Fruit fly (Drosophila melanogaster) whole organism, embryonic: ENCODE data around the gene Pkg21D.

Experiments used
- ATbp ChIP-seq: fragments of 200-800 bp; sonication (Bioruptor generic); optimal IDR thresholded peaks from 2 replicates; lab custom pipeline; 2017; ENCODE audit warnings: missing biosample characterization, mild to moderate bottlenecking, missing genetic modification characterization, missing genetic modification reagents
- Atf-2 ChIP-seq: fragments of 200-800 bp; sonication (Bioruptor generic); optimal IDR thresholded peaks from 2 replicates; lab custom pipeline; 2016; ENCODE audit warnings: missing biosample characterization, missing genetic modification characterization
- B-H2 ChIP-seq: fragments of 200-800 bp; sonication (Bioruptor generic); optimal IDR thresholded peaks from 2 replicates; lab custom pipeline; 2018; ENCODE audit warnings: missing biosample characterization, mild to moderate bottlenecking, missing genetic modification characterization
- CG10267 ChIP-seq: fragments of 200-800 bp; sonication (Bioruptor generic); optimal IDR thresholded peaks from 2 replicates; lab custom pipeline; 2018; ENCODE audit warnings: missing biosample characterization, mild to moderate bottlenecking, missing genetic modification characterization, moderate library complexity
- CG10565 ChIP-seq: fragments of 200-800 bp; sonication (Bioruptor generic); optimal IDR thresholded peaks from 3 replicates; lab custom pipeline; 2016; ENCODE audit warnings: missing biosample characterization, mild to moderate bottlenecking, missing genetic modification characterization
- CG11398 ChIP-seq: fragments of 200-800 bp; sonication (Bioruptor generic); optimal IDR thresholded peaks from 2 replicates; lab custom pipeline; 2016; ENCODE audit warnings: missing biosample characterization, missing genetic modification characterization
- CG12391 ChIP-seq: fragments of 200-800 bp; sonication (Bioruptor generic); optimal IDR thresholded peaks from 3 replicates; lab custom pipeline; 2018; ENCODE audit warnings: missing biosample characterization, mild to moderate bottlenecking, missing genetic modification characterization, moderate library complexity
- CG13775 ChIP-seq: fragments of 200-800 bp; sonication (Bioruptor generic); optimal IDR thresholded peaks from 3 replicates; lab custom pipeline; 2017; ENCODE audit warnings: missing biosample characterization, mild to moderate bottlenecking, missing genetic modification characterization
- CG15269 ChIP-seq: fragments of 200-800 bp; sonication (Bioruptor generic); optimal IDR thresholded peaks from 2 replicates; lab custom pipeline; 2018; ENCODE audit warnings: missing biosample characterization, mild to moderate bottlenecking, missing genetic modification characterization, moderate library complexity
- CG1602 ChIP-seq: fragments of 200-800 bp; sonication (Bioruptor generic); optimal IDR thresholded peaks from 3 replicates; lab custom pipeline; 2016; ENCODE audit warnings: missing biosample characterization, missing genetic modification characterization
- CG16863 ChIP-seq: fragments of 200-800 bp; sonication (Bioruptor generic); optimal IDR thresholded peaks from 3 replicates; lab custom pipeline; 2016; ENCODE audit warnings: missing biosample characterization, missing genetic modification characterization
- CG17385 ChIP-seq: fragments of 200-800 bp; sonication (Bioruptor generic); optimal IDR thresholded peaks from 3 replicates; lab custom pipeline; 2018; ENCODE audit warnings: missing biosample characterization, mild to moderate bottlenecking, missing genetic modification characterization
- CG18262 ChIP-seq: fragments of 200-800 bp; optimal IDR thresholded peaks from 3 replicates; lab custom pipeline; 2019; ENCODE audit warnings: missing biosample characterization, mild to moderate bottlenecking, missing genetic modification characterization, moderate library complexity
- CG30403 ChIP-seq: fragments of 200-800 bp; sonication (Bioruptor generic); optimal IDR thresholded peaks from 3 replicates; lab custom pipeline; 2016; ENCODE audit warnings: missing biosample characterization, missing genetic modification characterization
- CG32767 ChIP-seq: fragments of 200-800 bp; sonication (Bioruptor generic); IDR thresholded peaks from 2 replicates; pipeline ENCODE4 v1.3.6; 2022; ENCODE audit warnings: missing biosample characterization, missing genetic modification characterization
- CG43689 ChIP-seq: fragments of 200-800 bp; sonication (Bioruptor generic); IDR thresholded peaks from 2 replicates; pipeline ENCODE4 v1.3.6; 2022; ENCODE audit warnings: missing biosample characterization, missing genetic modification characterization
- CG5953 ChIP-seq: fragments of 200-800 bp; sonication (Bioruptor generic); IDR thresholded peaks from 2 replicates; pipeline ENCODE4 v1.3.6; 2022; ENCODE audit warnings: missing biosample characterization, missing genetic modification characterization
- CG8478 ChIP-seq: fragments of >200 bp; optimal IDR thresholded peaks from 2 replicates; lab custom pipeline; 2018
- CG9437 ChIP-seq: fragments of 200-800 bp; sonication (Bioruptor generic); optimal IDR thresholded peaks from 2 replicates; lab custom pipeline; 2018; ENCODE audit warnings: missing biosample characterization, mild to moderate bottlenecking, missing genetic modification characterization
- CG9727 ChIP-seq: fragments of 200-800 bp; sonication (Bioruptor generic); optimal IDR thresholded peaks from 3 replicates; lab custom pipeline; 2017; ENCODE audit warnings: missing biosample characterization, mild to moderate bottlenecking, missing genetic modification characterization
- D19B ChIP-seq: fragments of 200-800 bp; sonication (Bioruptor generic); optimal IDR thresholded peaks from 2 replicates; lab custom pipeline; 2017; ENCODE audit warnings: missing biosample characterization, mild to moderate bottlenecking, missing genetic modification characterization
- Gsc ChIP-seq: fragments of 200-800 bp; sonication (Bioruptor generic); IDR thresholded peaks from 2 replicates; pipeline ENCODE4 v1.3.6; 2022; ENCODE audit warnings: missing biosample characterization, missing genetic modification characterization
- Lim3 ChIP-seq: fragments of 200-800 bp; sonication (Bioruptor generic); IDR thresholded peaks from 2 replicates; pipeline ENCODE4 v1.3.6; 2022; ENCODE audit warnings: missing biosample characterization, missing genetic modification characterization
- Mes4 ChIP-seq: fragments of 200-800 bp; sonication (Bioruptor generic); optimal IDR thresholded peaks from 2 replicates; lab custom pipeline; 2016; ENCODE audit warnings: missing biosample characterization, missing genetic modification characterization
- NFAT ChIP-seq: fragments of 200-800 bp; sonication (Bioruptor generic); IDR thresholded peaks from 2 replicates; pipeline ENCODE4 v1.3.6; 2022; ENCODE audit warnings: missing biosample characterization, missing genetic modification characterization
- Six4 ChIP-seq: fragments of 200-800 bp; sonication (Bioruptor generic); optimal IDR thresholded peaks from 2 replicates; lab custom pipeline; 2016; ENCODE audit warnings: missing biosample characterization, missing genetic modification characterization
- bbx ChIP-seq: fragments of 200-800 bp; sonication (Bioruptor generic); IDR thresholded peaks from 2 replicates; pipeline ENCODE4 v1.3.6; 2022; ENCODE audit warnings: missing biosample characterization, missing genetic modification characterization; ENCODE audit not compliant: partially characterized antibody
- bsh ChIP-seq, 2 experiments: fragments of 200-800 bp; sonication (Bioruptor generic); optimal IDR thresholded peaks; 2 replicates each; lab custom pipeline; 2017 to 2018; ENCODE audit warnings: mild to moderate bottlenecking in 2 of 2, missing biosample characterization in 2 of 2, missing genetic modification characterization in 2 of 2, moderate library complexity in 1 of 2
- ci ChIP-seq: fragments of 200-800 bp; sonication (Bioruptor generic); IDR thresholded peaks from 3 replicates; pipeline ENCODE4 v1.3.6; 2022; ENCODE audit warnings: missing biosample characterization, missing genetic modification characterization
- corto ChIP-seq: fragments of 200-800 bp; sonication (Bioruptor generic); optimal IDR thresholded peaks from 2 replicates; lab custom pipeline; 2016; ENCODE audit warnings: missing biosample characterization, mild to moderate bottlenecking, missing genetic modification characterization, moderate library complexity
- dmrt99B ChIP-seq: fragments of 200-800 bp; sonication (Bioruptor generic); optimal IDR thresholded peaks from 2 replicates; lab custom pipeline; 2018; ENCODE audit warnings: missing biosample characterization, mild to moderate bottlenecking, missing genetic modification characterization, moderate library complexity
- exex ChIP-seq: fragments of 200-800 bp; sonication (Bioruptor generic); optimal IDR thresholded peaks from 4 replicates; lab custom pipeline; 2018; ENCODE audit warnings: missing biosample characterization, mild to moderate bottlenecking, missing genetic modification characterization, moderate library complexity
- fd64A ChIP-seq: fragments of 200-800 bp; sonication (Bioruptor generic); optimal IDR thresholded peaks from 3 replicates; lab custom pipeline; 2018; ENCODE audit warnings: missing biosample characterization, mild to moderate bottlenecking, missing genetic modification characterization
- gcm ChIP-seq: fragments of 200-800 bp; sonication (Bioruptor generic); optimal IDR thresholded peaks from 2 replicates; lab custom pipeline; 2019; ENCODE audit warnings: missing biosample characterization, mild to moderate bottlenecking, missing genetic modification characterization, moderate library complexity
- gem ChIP-seq: fragments of 200-800 bp; sonication (Bioruptor generic); optimal IDR thresholded peaks from 2 replicates; lab custom pipeline; 2019; ENCODE audit warnings: missing biosample characterization, mild to moderate bottlenecking, missing genetic modification characterization, moderate library complexity
- gsb-n ChIP-seq: fragments of 200-800 bp; sonication (Bioruptor generic); optimal IDR thresholded peaks from 3 replicates; lab custom pipeline; 2018; ENCODE audit warnings: missing biosample characterization, mild to moderate bottlenecking, missing genetic modification characterization
- hkb ChIP-seq, 2 experiments: fragments of 200-800 bp in 1 of 2; fragments of >200 bp in 1 of 2; sonication (Bioruptor generic) in 1 of 2; IDR thresholded peaks in 1 of 2; optimal IDR thresholded peaks in 1 of 2; 2 replicates each; pipeline versions ENCODE4 v1.3.6 to Lab custom; 2017 to 2022; ENCODE audit warnings: missing biosample characterization in 1 of 2, missing genetic modification characterization in 1 of 2
- nerfin-1 ChIP-seq: fragments of 200-800 bp; sonication (Bioruptor generic); optimal IDR thresholded peaks from 3 replicates; lab custom pipeline; 2019; ENCODE audit warnings: missing biosample characterization, mild to moderate bottlenecking, missing genetic modification characterization, moderate library complexity
- org-1 ChIP-seq: fragments of 200-800 bp; sonication (Bioruptor generic); optimal IDR thresholded peaks from 2 replicates; lab custom pipeline; 2017; ENCODE audit warnings: missing biosample characterization, missing genetic modification characterization
- row ChIP-seq: fragments of 200-800 bp; sonication (Bioruptor generic); IDR thresholded peaks from 3 replicates; pipeline ENCODE4 v1.3.6; 2022; ENCODE audit warnings: missing biosample characterization, missing genetic modification characterization
- salm ChIP-seq: fragments of 200-800 bp; sonication (Bioruptor generic); optimal IDR thresholded peaks from 2 replicates; lab custom pipeline; 2018; ENCODE audit warnings: missing biosample characterization, mild to moderate bottlenecking, missing genetic modification characterization
- sens ChIP-seq: fragments of 200-800 bp; sonication (Bioruptor generic); peaks from one replicate; lab custom pipeline; 2016; ENCODE audit warnings: missing biosample characterization, missing genetic modification characterization
- sima ChIP-seq: fragments of 200-800 bp; sonication (Bioruptor generic); optimal IDR thresholded peaks from 2 replicates; lab custom pipeline; 2016; ENCODE audit warnings: missing biosample characterization, missing genetic modification characterization
- so ChIP-seq: fragments of 200-800 bp; sonication (Bioruptor generic); IDR thresholded peaks from 3 replicates; pipeline ENCODE4 v1.3.6; 2022; ENCODE audit warnings: missing biosample characterization, missing genetic modification characterization
- sug ChIP-seq: fragments of 200-800 bp; optimal IDR thresholded peaks from 2 replicates; lab custom pipeline; 2019; ENCODE audit warnings: missing biosample characterization, mild to moderate bottlenecking, missing genetic modification characterization, moderate library complexity
- tap ChIP-seq: fragments of 200-800 bp; optimal IDR thresholded peaks from 3 replicates; lab custom pipeline; 2019; ENCODE audit warnings: missing biosample characterization, mild to moderate bottlenecking, missing genetic modification characterization, moderate library complexity
- unpg ChIP-seq: fragments of 200-800 bp; sonication (Bioruptor generic); optimal IDR thresholded peaks from 3 replicates; lab custom pipeline; 2018; ENCODE audit warnings: missing biosample characterization, mild to moderate bottlenecking, missing genetic modification characterization, moderate library complexity
- zf30C ChIP-seq: fragments of 200-800 bp; sonication (Bioruptor generic); optimal IDR thresholded peaks from 3 replicates; lab custom pipeline; 2018; ENCODE audit warnings: missing biosample characterization, mild to moderate bottlenecking, missing genetic modification characterization

Pkg21D gene

DNA sequence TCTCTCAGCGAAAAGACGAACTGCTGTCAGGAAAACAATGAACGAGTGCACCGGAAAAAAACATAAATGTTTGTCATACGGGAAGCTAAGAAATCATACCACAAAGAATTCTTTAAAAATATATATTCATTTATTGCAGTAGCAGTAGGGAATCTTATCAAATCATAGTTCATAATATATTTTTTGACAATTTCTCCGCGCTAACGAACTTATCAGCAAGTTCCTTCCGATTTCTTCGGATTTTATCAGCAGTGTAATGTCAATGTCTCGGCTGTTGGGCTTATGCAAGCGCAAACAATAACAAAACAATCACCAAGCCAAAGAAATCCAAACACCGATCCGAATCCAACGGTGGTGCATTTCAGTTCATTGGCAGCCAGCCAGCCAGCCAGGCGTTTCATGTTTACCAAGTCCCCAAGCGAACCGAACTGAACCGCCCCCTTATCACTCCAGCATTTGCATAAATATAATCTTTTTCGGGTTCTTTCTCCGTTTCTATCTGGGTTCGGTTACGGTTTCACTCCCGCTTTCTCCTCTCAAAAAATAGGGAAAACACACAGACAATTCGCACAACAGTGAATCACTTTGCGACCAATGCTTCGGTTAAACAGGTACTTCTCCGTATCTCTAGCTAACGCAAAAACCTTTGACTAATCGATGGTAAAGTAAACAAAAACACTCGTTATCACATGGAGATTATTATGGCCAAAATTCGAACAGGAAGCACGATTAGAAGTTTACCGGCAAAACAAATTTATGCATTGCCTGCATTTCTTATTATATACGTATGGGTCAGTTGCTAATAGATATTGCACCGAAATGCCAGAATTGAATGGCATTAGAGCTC, 37.1 kb upstream of the Pkg21D start (continued):
- peak; percentile 66 for TF ChIP-seq CG18262 (tag; lab: Kevin White, UChicago)
- TF ChIP-seq CG32767 (GFP tag; lab: Robert Waterston, UW) = peak; percentile 27; the same call in 1 of the 2 replicates
- peak; percentile 46 for TF ChIP-seq org-1
- TF ChIP-seq CG30403 (GFP tag; lab: Kevin White, UChicago) = peak; percentile 63
- TF ChIP-seq gem (tag; lab: Kevin White, UChicago) = peak; percentile 84
- TF ChIP-seq sens (GFP tag; lab: Kevin White, UChicago) = peak; percentile 94
- TF ChIP-seq CG1602 = peak; percentile 49
- TF ChIP-seq tap (tag; lab: Kevin White, UChicago) = peak; percentile 44
- TF ChIP-seq salm (tag; lab: Kevin White, UChicago) = peak; percentile 44
- TF ChIP-seq nerfin-1 (tag; lab: Kevin White, UChicago) = peak; percentile 33
- TF ChIP-seq gsb-n = peak; percentile 65
- TF ChIP-seq bbx (GFP tag; lab: Robert Waterston, UW) = no peak
- TF ChIP-seq CG15269 (tag; lab: Kevin White, UChicago) = peak; percentile 39
- no peak for TF ChIP-seq B-H2 (GFP tag; lab: Kevin White, UChicago)
- TF ChIP-seq CG17385 (GFP tag; lab: Kevin White, UChicago) = peak; percentile 48
- peak; percentile 61 for TF ChIP-seq exex
- TF ChIP-seq unpg = peak; percentile 42
- no peak for TF ChIP-seq CG10565
- TF ChIP-seq NFAT (GFP tag; lab: Robert Waterston, UW) = no peak
- peak in 1 of 2 experiments; percentile 60 for TF ChIP-seq bsh (GFP tag; optimal IDR thresholded peaks at IDR 0.05; lab: Kevin White, UChicago)
- TF ChIP-seq CG10267 (tag; lab: Kevin White, UChicago) = peak; percentile 49
- no peak for TF ChIP-seq Lim3
- TF ChIP-seq corto = no peak
- TF ChIP-seq CG9727 = peak; percentile 11
- TF ChIP-seq D19B (GFP tag; lab: Kevin White, UChicago) = no peak
- peak; percentile 7 for TF ChIP-seq Six4 (GFP tag; lab: Kevin White, UChicago)
- no peak for TF ChIP-seq Gsc (GFP tag; lab: Robert Waterston, UW)
- peak; percentile 70 for TF ChIP-seq dmrt99B (tag; lab: Kevin White, UChicago)
- TF ChIP-seq zf30C (GFP tag; lab: Kevin White, UChicago) = no peak
- TF ChIP-seq sima (GFP tag; lab: Kevin White, UChicago) = no peak
- TF ChIP-seq CG13775 (GFP tag; lab: Kevin White, UChicago) = peak; percentile 10
- TF ChIP-seq hkb (optimal IDR thresholded peaks at IDR 0.05; lab: Kevin White, UChicago) = no peak
- TF ChIP-seq hkb (GFP tag; IDR thresholded peaks at IDR 0.05; lab: Robert Waterston, UW) = peak; percentile 50; the same call in 1 of the 2 replicates
- peak; percentile 84 for TF ChIP-seq ATbp (GFP tag; lab: Kevin White, UChicago)
- TF ChIP-seq fd64A = peak; percentile 48
- peak; percentile 47 for TF ChIP-seq Atf-2 (GFP tag; lab: Kevin White, UChicago)
- TF ChIP-seq CG12391 (tag; lab: Kevin White, UChicago) = peak; percentile 74
- peak; percentile 29 for TF ChIP-seq CG9437 (GFP tag; lab: Kevin White, UChicago)
- 0 out of 3 replicates have a peak, but pooled peaks have one; percentile 11 for TF ChIP-seq so (GFP tag; lab: Robert Waterston, UW)
- peak; percentile 13 for TF ChIP-seq sug (tag; lab: Kevin White, UChicago)
- 0 out of 2 replicates have a peak, but pooled peaks have one; percentile 28 for TF ChIP-seq CG5953 (GFP tag; lab: Robert Waterston, UW)
- TF ChIP-seq Mes4 (GFP tag; lab: Kevin White, UChicago) = peak; percentile 18
- TF ChIP-seq CG43689 (GFP tag; lab: Robert Waterston, UW) = 0 out of 2 replicates have a peak, but pooled peaks have one; percentile 25
- TF ChIP-seq ci (GFP tag; lab: Robert Waterston, UW) = peak; percentile 70
- no peak for TF ChIP-seq CG8478 (lab: Kevin White, UChicago)
- TF ChIP-seq row (GFP tag; lab: Robert Waterston, UW) = peak; percentile 64; the same call in 2 of the 3 replicates
- TF ChIP-seq CG11398 (GFP tag; lab: Kevin White, UChicago) = no peak
- no peak for TF ChIP-seq CG16863 (GFP tag; lab: Kevin White, UChicago)
- TF ChIP-seq gcm (GFP tag; lab: Kevin White, UChicago) = peak; percentile 46
